Fruit fly (Drosophila melanogaster) whole organism, embryonic: ENCODE results near the gene CG12171.

Source experiments
- Adf1 ChIP-seq: fragments of 200-800 bp; sonication (Bioruptor generic); IDR thresholded peaks from 2 replicates; pipeline ENCODE4 v1.3.6; 2022; ENCODE audit warnings: missing biosample characterization, missing genetic modification characterization
- Antp ChIP-seq: fragments of 200-800 bp; sonication (Bioruptor generic); optimal IDR thresholded peaks from 3 replicates; lab custom pipeline; 2016; ENCODE audit warnings: missing biosample characterization, missing genetic modification characterization
- Bdp1 ChIP-seq: fragments of 200-800 bp; sonication (Bioruptor generic); optimal IDR thresholded peaks from 3 replicates; lab custom pipeline; 2016; ENCODE audit warnings: missing biosample characterization, missing genetic modification characterization
- C15 ChIP-seq: fragments of 200-800 bp; sonication (Bioruptor generic); IDR thresholded peaks from 3 replicates; pipeline ENCODE4 v1.3.6; 2022; ENCODE audit warnings: missing biosample characterization, missing genetic modification characterization
- CG10366 ChIP-seq: fragments of 200-800 bp; sonication (Bioruptor generic); IDR thresholded peaks from 2 replicates; pipeline ENCODE4 v1.3.6; 2022; ENCODE audit warnings: missing biosample characterization, missing genetic modification characterization
- CG10565 ChIP-seq: fragments of 200-800 bp; sonication (Bioruptor generic); optimal IDR thresholded peaks from 3 replicates; lab custom pipeline; 2016; ENCODE audit warnings: missing biosample characterization, mild to moderate bottlenecking, missing genetic modification characterization
- CG11398 ChIP-seq: fragments of 200-800 bp; sonication (Bioruptor generic); optimal IDR thresholded peaks from 2 replicates; lab custom pipeline; 2016; ENCODE audit warnings: missing biosample characterization, missing genetic modification characterization
- CG13296 ChIP-seq: fragments of 200-800 bp; sonication (Bioruptor generic); optimal IDR thresholded peaks from 3 replicates; lab custom pipeline; 2018; ENCODE audit warnings: missing biosample characterization, mild to moderate bottlenecking, missing genetic modification characterization
- CG15269 ChIP-seq: fragments of 200-800 bp; sonication (Bioruptor generic); optimal IDR thresholded peaks from 2 replicates; lab custom pipeline; 2018; ENCODE audit warnings: missing biosample characterization, mild to moderate bottlenecking, missing genetic modification characterization, moderate library complexity
- CG1602 ChIP-seq: fragments of 200-800 bp; sonication (Bioruptor generic); optimal IDR thresholded peaks from 3 replicates; lab custom pipeline; 2016; ENCODE audit warnings: missing biosample characterization, missing genetic modification characterization
- CG2712 ChIP-seq: fragments of 200-800 bp; optimal IDR thresholded peaks from 3 replicates; lab custom pipeline; 2019; ENCODE audit warnings: missing biosample characterization, mild to moderate bottlenecking, missing genetic modification characterization, moderate library complexity
- CG3281 ChIP-seq: fragments of 200-800 bp; sonication (Bioruptor generic); optimal IDR thresholded peaks from 3 replicates; lab custom pipeline; 2017; ENCODE audit warnings: missing biosample characterization, mild to moderate bottlenecking, missing genetic modification characterization
- CG34376 ChIP-seq: fragments of 200-800 bp; sonication (Bioruptor generic); optimal IDR thresholded peaks from 2 replicates; lab custom pipeline; 2018; ENCODE audit warnings: missing biosample characterization, mild to moderate bottlenecking, missing genetic modification characterization
- CG3838 ChIP-seq: fragments of 200-800 bp; sonication (Bioruptor generic); optimal IDR thresholded peaks from 3 replicates; lab custom pipeline; 2016; ENCODE audit warnings: missing biosample characterization, missing genetic modification characterization
- CG4328 ChIP-seq: fragments of 200-800 bp; sonication (Bioruptor generic); optimal IDR thresholded peaks from 3 replicates; lab custom pipeline; 2017; ENCODE audit warnings: missing biosample characterization, missing genetic modification reagents, missing genetic modification characterization
- CG7357 ChIP-seq: fragments of 200-800 bp; sonication (Bioruptor generic); IDR thresholded peaks from 3 replicates; pipeline ENCODE4 v1.3.6; 2022; ENCODE audit warnings: missing biosample characterization, missing genetic modification characterization
- CG7372 ChIP-seq: fragments of 200-800 bp; sonication (Bioruptor generic); IDR thresholded peaks from 2 replicates; pipeline ENCODE4 v1.3.6; 2022; ENCODE audit warnings: missing biosample characterization, missing genetic modification characterization
- CG7928 ChIP-seq: fragments of 200-800 bp; sonication (Bioruptor generic); optimal IDR thresholded peaks from 2 replicates; lab custom pipeline; 2017; ENCODE audit warnings: missing biosample characterization, mild to moderate bottlenecking, missing genetic modification characterization
- CG8388 ChIP-seq: fragments of 200-800 bp; sonication (Bioruptor generic); optimal IDR thresholded peaks from 2 replicates; lab custom pipeline; 2019; ENCODE audit warnings: missing biosample characterization, mild to moderate bottlenecking, missing genetic modification characterization, moderate library complexity
- CG8944 ChIP-seq: fragments of 200-800 bp; sonication (Bioruptor generic); optimal IDR thresholded peaks from 3 replicates; lab custom pipeline; 2016; ENCODE audit warnings: missing biosample characterization, missing genetic modification characterization
- Chrac-16 ChIP-seq: fragments of 200-800 bp; sonication (Bioruptor generic); optimal IDR thresholded peaks from 3 replicates; lab custom pipeline; 2016; ENCODE audit warnings: missing biosample characterization, missing genetic modification characterization
- HLH54F ChIP-seq: fragments of 200-800 bp; sonication (Bioruptor generic); optimal IDR thresholded peaks from 3 replicates; lab custom pipeline; 2016; ENCODE audit warnings: missing biosample characterization, missing genetic modification characterization
- Hey ChIP-seq: fragments of 200-800 bp; sonication (Bioruptor generic); optimal IDR thresholded peaks from 3 replicates; lab custom pipeline; 2018; ENCODE audit warnings: missing biosample characterization, mild to moderate bottlenecking, missing genetic modification characterization
- NC2α ChIP-seq: fragments of 200-800 bp; sonication (Bioruptor generic); optimal IDR thresholded peaks from 2 replicates; lab custom pipeline; 2016; ENCODE audit warnings: missing biosample characterization, missing genetic modification characterization
- Rfx ChIP-seq: fragments of 200-800 bp; sonication (Bioruptor generic); IDR thresholded peaks from 2 replicates; pipeline ENCODE4 v1.3.6; 2022; ENCODE audit warnings: missing biosample characterization, missing genetic modification characterization
- Spps ChIP-seq: fragments of 200-800 bp; sonication (Bioruptor generic); optimal IDR thresholded peaks from 2 replicates; lab custom pipeline; 2018; ENCODE audit warnings: missing biosample characterization, mild to moderate bottlenecking, missing genetic modification characterization
- Stat92E ChIP-seq, 3 experiments: fragments of >200 bp in 2 of 3; fragments of 200-800 bp in 1 of 3; sonication (Bioruptor generic) in 1 of 3; optimal IDR thresholded peaks; 2 replicates each; lab custom pipeline; 2017 to 2019; ENCODE audit warnings: missing biosample characterization in 3 of 3, missing genetic modification characterization in 3 of 3, mild to moderate bottlenecking in 1 of 3, moderate library complexity in 1 of 3
- Usf ChIP-seq: fragments of 200-800 bp; sonication (Bioruptor generic); optimal IDR thresholded peaks from 2 replicates; lab custom pipeline; 2017; ENCODE audit warnings: missing genotype, missing biosample characterization, missing genetic modification characterization
- btn ChIP-seq: fragments of 200-800 bp; sonication (Bioruptor generic); optimal IDR thresholded peaks from 2 replicates; lab custom pipeline; 2016; ENCODE audit warnings: missing biosample characterization, missing genetic modification characterization
- chn ChIP-seq: fragments of 200-800 bp; sonication (Bioruptor generic); optimal IDR thresholded peaks from 2 replicates; lab custom pipeline; 2016; ENCODE audit warnings: missing biosample characterization, missing genetic modification characterization
- ci ChIP-seq: fragments of 200-800 bp; sonication (Bioruptor generic); IDR thresholded peaks from 3 replicates; pipeline ENCODE4 v1.3.6; 2022; ENCODE audit warnings: missing biosample characterization, missing genetic modification characterization
- dimm ChIP-seq: fragments of 200-800 bp; sonication (Bioruptor generic); IDR thresholded peaks from 2 replicates; pipeline ENCODE4 v1.3.6; 2022; ENCODE audit warnings: missing biosample characterization, missing genetic modification characterization
- disco-r ChIP-seq: fragments of 200-800 bp; sonication (Bioruptor generic); optimal IDR thresholded peaks from 2 replicates; lab custom pipeline; 2016; ENCODE audit warnings: missing biosample characterization, missing genetic modification characterization
- dmrt11E ChIP-seq: fragments of 200-800 bp; sonication (Bioruptor generic); optimal IDR thresholded peaks from 3 replicates; lab custom pipeline; 2018; ENCODE audit warnings: missing biosample characterization, mild to moderate bottlenecking, missing genetic modification characterization, moderate library complexity
- dysf ChIP-seq: fragments of 200-800 bp; sonication (Bioruptor generic); IDR thresholded peaks from 3 replicates; pipeline ENCODE4 v1.3.6; 2022; ENCODE audit warnings: missing biosample characterization, missing genetic modification characterization
- eyg ChIP-seq: fragments of 200-800 bp; sonication (Bioruptor generic); optimal IDR thresholded peaks from 3 replicates; lab custom pipeline; 2016; ENCODE audit warnings: missing biosample characterization, missing genetic modification characterization
- fd96Cb ChIP-seq: fragments of 200-800 bp; sonication (Bioruptor generic); optimal IDR thresholded peaks from 2 replicates; lab custom pipeline; 2018; ENCODE audit warnings: missing biosample characterization, mild to moderate bottlenecking, missing genetic modification characterization, moderate library complexity
- fu2 ChIP-seq: fragments of 200-800 bp; sonication (Bioruptor generic); optimal IDR thresholded peaks from 2 replicates; lab custom pipeline; 2016; ENCODE audit warnings: missing biosample characterization, missing genetic modification characterization
- gsb ChIP-seq: fragments of 200-800 bp; sonication (Bioruptor generic); IDR thresholded peaks from 2 replicates; pipeline ENCODE4 v1.3.6; 2022; ENCODE audit warnings: missing biosample characterization, missing genetic modification characterization
- ind ChIP-seq: fragments of 200-800 bp; sonication (Bioruptor generic); optimal IDR thresholded peaks from 3 replicates; lab custom pipeline; 2016; ENCODE audit warnings: missing biosample characterization, missing genetic modification characterization
- lilli ChIP-seq: fragments of 200-800 bp; sonication (Bioruptor generic); optimal IDR thresholded peaks from 3 replicates; lab custom pipeline; 2016; ENCODE audit warnings: missing biosample characterization, missing genetic modification characterization
- lov ChIP-seq, 2 experiments: fragments of 200-800 bp in 1 of 2; fragments of >200 bp in 1 of 2; sonication (Bioruptor generic) in 1 of 2; IDR thresholded peaks in 1 of 2; optimal IDR thresholded peaks in 1 of 2; 2 replicates in 1 of 2; 3 replicates in 1 of 2; pipeline versions ENCODE4 v1.3.6 to Lab custom; 2017 to 2022; ENCODE audit warnings: missing biosample characterization in 1 of 2, missing genetic modification characterization in 1 of 2
- mirr ChIP-seq: fragments of 200-800 bp; sonication (Bioruptor generic); optimal IDR thresholded peaks from 3 replicates; lab custom pipeline; 2018; ENCODE audit warnings: missing biosample characterization, mild to moderate bottlenecking, missing genetic modification characterization
- nom ChIP-seq: fragments of 200-800 bp; sonication (Bioruptor generic); optimal IDR thresholded peaks from 2 replicates; lab custom pipeline; 2017; ENCODE audit warnings: missing biosample characterization, missing genetic modification characterization, mild to moderate bottlenecking, moderate library complexity, missing genetic modification reagents
- p53 ChIP-seq: fragments of 200-800 bp; sonication (Bioruptor generic); optimal IDR thresholded peaks from 2 replicates; lab custom pipeline; 2016; ENCODE audit warnings: missing biosample characterization, missing genetic modification characterization
- pfk ChIP-seq: fragments of 200-800 bp; sonication (Bioruptor generic); optimal IDR thresholded peaks from 2 replicates; lab custom pipeline; 2018; ENCODE audit warnings: missing biosample characterization, mild to moderate bottlenecking, missing genetic modification characterization, moderate library complexity
- prd ChIP-seq, 3 experiments: fragments of >200 bp in 2 of 3; fragments of 200-800 bp in 1 of 3; sonication (Bioruptor generic) in 1 of 3; optimal IDR thresholded peaks in 2 of 3; IDR thresholded peaks in 1 of 3; 2 replicates in 2 of 3; 3 replicates in 1 of 3; pipeline versions ENCODE4 v1.3.6 to Lab custom; 2017 to 2022; ENCODE audit warnings: missing biosample characterization in 1 of 3, missing genetic modification characterization in 1 of 3
- schlank ChIP-seq: fragments of 200-800 bp; sonication (Bioruptor generic); optimal IDR thresholded peaks from 2 replicates; lab custom pipeline; 2018; ENCODE audit warnings: missing biosample characterization, mild to moderate bottlenecking, missing genetic modification characterization
- shn ChIP-seq: fragments of 200-800 bp; sonication (Bioruptor generic); optimal IDR thresholded peaks from 3 replicates; lab custom pipeline; 2016; ENCODE audit warnings: missing biosample characterization, missing genetic modification characterization
- wor ChIP-seq: fragments of 200-800 bp; sonication (Bioruptor generic); IDR thresholded peaks from 2 replicates; pipeline ENCODE4 v1.3.6; 2022; ENCODE audit warnings: missing biosample characterization, missing genetic modification characterization

Gene CG12171

DNA sequence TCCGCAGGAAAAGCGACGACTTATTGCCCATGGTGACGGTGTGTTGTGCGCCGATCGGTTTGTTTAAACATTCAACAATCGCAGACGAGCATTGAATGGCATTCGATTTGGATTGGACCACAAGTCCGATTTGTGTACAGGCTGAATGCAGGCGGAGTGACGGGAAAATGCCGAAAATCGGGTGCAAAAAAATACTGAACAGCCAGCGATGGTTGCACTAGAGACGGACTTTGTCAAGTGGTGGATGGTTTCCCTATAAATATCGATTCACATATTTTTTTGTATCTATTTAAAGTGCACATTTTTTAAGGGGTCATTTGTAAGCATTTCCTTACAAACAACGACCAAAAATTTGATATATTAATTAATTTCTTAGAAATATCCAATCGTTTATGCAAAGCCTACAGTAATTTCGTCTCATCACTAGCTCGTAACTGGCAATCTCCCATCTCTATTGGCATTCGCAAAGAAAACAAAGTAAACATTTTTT, 21.3 kb downstream of the CG12171 start, which contains the start of the genes elm and MED27 (continued):
- TF ChIP-seq CG8388 (peak; percentile 88), eyg (GFP tag; lab: Kevin White, UChicago) (peak; percentile 75), ci (GFP tag; lab: Robert Waterston, UW) (peak; percentile 91), wor (GFP tag; lab: Robert Waterston, UW) (peak; percentile 89), shn (GFP tag; lab: Kevin White, UChicago) (peak; percentile 90), CG11398 (GFP tag; lab: Kevin White, UChicago) (peak; percentile 67), CG3281 (GFP tag; lab: Kevin White, UChicago) (peak; percentile 85), CG13296 (GFP tag; lab: Kevin White, UChicago) (peak; percentile 81), Usf (GFP tag; lab: Kevin White, UChicago) (peak; percentile 87), CG3838 (GFP tag; lab: Kevin White, UChicago) (peak; percentile 87), Chrac-16 (GFP tag; lab: Kevin White, UChicago) (peak; percentile 97), CG4328 (GFP tag; lab: Kevin White, UChicago) (peak; percentile 81), disco-r (GFP tag; lab: Kevin White, UChicago) (peak; percentile 79), fu2 (peak; percentile 91), Adf1 (GFP tag; lab: Robert Waterston, UW) (peak; percentile 74), mirr (peak; percentile 51), schlank (tag; lab: Kevin White, UChicago) (peak; percentile 53), chn (GFP tag; lab: Kevin White, UChicago) (peak; percentile 95), CG2712 (tag; lab: Kevin White, UChicago) (peak; percentile 95), CG10565 (GFP tag; lab: Kevin White, UChicago) (peak; percentile 38), C15 (GFP tag; lab: Robert Waterston, UW) (peak; percentile 81; the same call in 2 of the 3 replicates), lov (optimal IDR thresholded peaks at IDR 0.05; lab: Kevin White, UChicago) (no peak), lov (GFP tag; IDR thresholded peaks at IDR 0.05; lab: Robert Waterston, UW) (peak; percentile 68; the same call in 2 of the 3 replicates), dimm (GFP tag; lab: Robert Waterston, UW) (peak; percentile 82), Stat92E (GFP tag; optimal IDR thresholded peaks at IDR 0.05; lab: Kevin White, UChicago) (peak in 1 of 3 experiments; percentile 69), p53 (GFP tag; lab: Kevin White, UChicago) (peak; percentile 63), CG7357 (GFP tag; lab: Robert Waterston, UW) (peak; percentile 87), Rfx (GFP tag; lab: Robert Waterston, UW) (peak; percentile 96), btn (peak; percentile 71), Spps (tag; lab: Kevin White, UChicago) (peak; percentile 81), dmrt11E (tag; lab: Kevin White, UChicago) (peak; percentile 93), ind (GFP tag; lab: Kevin White, UChicago) (peak; percentile 95), nom (GFP tag; lab: Kevin White, UChicago) (peak; percentile 58), Hey (tag; lab: Kevin White, UChicago) (peak; percentile 56), dysf (GFP tag; lab: Robert Waterston, UW) (peak; percentile 94), CG7372 (GFP tag; lab: Robert Waterston, UW) (peak; percentile 95), lilli (GFP tag; lab: Kevin White, UChicago) (peak; percentile 98), CG34376 (GFP tag; lab: Kevin White, UChicago) (peak; percentile 83), gsb (GFP tag; lab: Robert Waterston, UW) (peak; percentile 79), prd (optimal IDR thresholded peaks at IDR 0.05; lab: Kevin White, UChicago) (no peak), prd (GFP tag; IDR thresholded peaks at IDR 0.05; lab: Robert Waterston, UW) (peak; percentile 98), CG1602 (GFP tag; lab: Kevin White, UChicago) (peak; percentile 96), NC2α (GFP tag; lab: Kevin White, UChicago) (peak; percentile 79), CG8944 (peak; percentile 95), Bdp1 (peak; percentile 79), Antp (GFP tag; lab: Kevin White, UChicago) (peak; percentile 88), CG15269 (tag; lab: Kevin White, UChicago) (peak; percentile 90), fd96Cb (tag; lab: Kevin White, UChicago) (peak; percentile 88), CG10366 (GFP tag; lab: Robert Waterston, UW) (peak; percentile 92), HLH54F (GFP tag; lab: Kevin White, UChicago) (peak; percentile 94), CG7928 (peak; percentile 72), pfk (GFP tag; lab: Kevin White, UChicago) (peak; percentile 11)
